Fruit fly (Drosophila melanogaster) whole organism, embryonic: Measurements from ENCODE around the gene SIDL.

Experiments
- B-H2 ChIP-seq: fragments of 200-800 bp; sonication (Bioruptor generic); optimal IDR thresholded peaks from 2 replicates; lab custom pipeline; 2018; ENCODE audit warnings: missing biosample characterization, mild to moderate bottlenecking, missing genetic modification characterization
- Blimp-1 ChIP-seq: fragments of 200-800 bp; sonication (Bioruptor generic); optimal IDR thresholded peaks from 3 replicates; lab custom pipeline; 2018; ENCODE audit warnings: missing biosample characterization, missing genetic modification characterization, mild to moderate bottlenecking, moderate library complexity, missing genetic modification reagents
- CG1024 ChIP-seq: fragments of 200-800 bp; sonication (Bioruptor generic); IDR thresholded peaks from 2 replicates; pipeline ENCODE4 v1.3.6; 2022; ENCODE audit warnings: missing biosample characterization, missing genetic modification characterization
- CG10543 ChIP-seq: fragments of 200-800 bp; sonication (Bioruptor generic); optimal IDR thresholded peaks from 3 replicates; lab custom pipeline; 2017; ENCODE audit warnings: missing biosample characterization, mild to moderate bottlenecking, missing genetic modification characterization, moderate library complexity
- CG11456 ChIP-seq: fragments of 200-800 bp; sonication (Bioruptor generic); IDR thresholded peaks from 3 replicates; pipeline ENCODE4 v1.3.6; 2022; ENCODE audit warnings: missing biosample characterization, missing genetic modification characterization
- CG12236 ChIP-seq: fragments of 200-800 bp; sonication (Bioruptor generic); optimal IDR thresholded peaks from 2 replicates; lab custom pipeline; 2016; ENCODE audit warnings: missing biosample characterization, missing genetic modification characterization
- CG12391 ChIP-seq: fragments of 200-800 bp; sonication (Bioruptor generic); optimal IDR thresholded peaks from 3 replicates; lab custom pipeline; 2018; ENCODE audit warnings: missing biosample characterization, mild to moderate bottlenecking, missing genetic modification characterization, moderate library complexity
- CG14050 ChIP-seq: fragments of 200-800 bp; sonication (Bioruptor generic); IDR thresholded peaks from 3 replicates; pipeline ENCODE4 v1.3.6; 2022; ENCODE audit warnings: missing biosample characterization, missing genetic modification characterization
- CG15479 ChIP-seq: fragments of 200-800 bp; sonication (Bioruptor generic); optimal IDR thresholded peaks from 3 replicates; lab custom pipeline; 2019; ENCODE audit warnings: missing biosample characterization, mild to moderate bottlenecking, missing genetic modification characterization, moderate library complexity
- CG15514 ChIP-seq: fragments of 200-800 bp; sonication (Bioruptor generic); optimal IDR thresholded peaks from 3 replicates; lab custom pipeline; 2017; ENCODE audit warnings: missing biosample characterization, missing genetic modification characterization, mild to moderate bottlenecking, moderate library complexity, missing genetic modification reagents
- CG17328 ChIP-seq: fragments of 200-800 bp; sonication (Bioruptor generic); IDR thresholded peaks from 2 replicates; pipeline ENCODE4 v1.3.6; 2022; ENCODE audit warnings: missing biosample characterization, missing genetic modification characterization
- CG17612 ChIP-seq: fragments of 200-800 bp; sonication (Bioruptor generic); IDR thresholded peaks from 2 replicates; pipeline ENCODE4 v1.3.6; 2022; ENCODE audit warnings: missing biosample characterization, missing genetic modification characterization
- CG18619 ChIP-seq: fragments of 200-800 bp; sonication (Bioruptor generic); optimal IDR thresholded peaks from 3 replicates; lab custom pipeline; 2017; ENCODE audit warnings: missing biosample characterization, mild to moderate bottlenecking, missing genetic modification characterization
- CG32767 ChIP-seq: fragments of 200-800 bp; sonication (Bioruptor generic); IDR thresholded peaks from 2 replicates; pipeline ENCODE4 v1.3.6; 2022; ENCODE audit warnings: missing biosample characterization, missing genetic modification characterization
- CG34376 ChIP-seq: fragments of 200-800 bp; sonication (Bioruptor generic); optimal IDR thresholded peaks from 2 replicates; lab custom pipeline; 2018; ENCODE audit warnings: missing biosample characterization, mild to moderate bottlenecking, missing genetic modification characterization
- CG3726 ChIP-seq: fragments of 200-800 bp; sonication (Bioruptor generic); IDR thresholded peaks from 3 replicates; pipeline ENCODE4, ENCODE4 v1.3.6; 2022; ENCODE audit warnings: missing biosample characterization, missing genetic modification characterization
- CG3847 ChIP-seq: fragments of 200-800 bp; sonication (Bioruptor generic); IDR thresholded peaks from 2 replicates; pipeline ENCODE4 v1.3.6; 2022; ENCODE audit warnings: missing biosample characterization, missing genetic modification characterization
- CG4282 ChIP-seq: fragments of 200-800 bp; sonication (Bioruptor generic); optimal IDR thresholded peaks from 2 replicates; lab custom pipeline; 2016; ENCODE audit warnings: missing biosample characterization, missing genetic modification characterization
- CG6854 ChIP-seq: fragments of 200-800 bp; sonication (Bioruptor generic); optimal IDR thresholded peaks from 3 replicates; lab custom pipeline; 2017; ENCODE audit warnings: missing biosample characterization, mild to moderate bottlenecking, missing genetic modification characterization
- CG7372 ChIP-seq: fragments of 200-800 bp; sonication (Bioruptor generic); IDR thresholded peaks from 2 replicates; pipeline ENCODE4 v1.3.6; 2022; ENCODE audit warnings: missing biosample characterization, missing genetic modification characterization
- CHES-1-like ChIP-seq: fragments of 200-800 bp; sonication (Bioruptor generic); optimal IDR thresholded peaks from 2 replicates; lab custom pipeline; 2016; ENCODE audit warnings: missing biosample characterization, missing genetic modification characterization
- Elba2 ChIP-seq: fragments of 200-800 bp; sonication (Bioruptor generic); optimal IDR thresholded peaks from 3 replicates; lab custom pipeline; 2016; ENCODE audit warnings: missing biosample characterization, missing genetic modification characterization
- HLH54F ChIP-seq: fragments of 200-800 bp; sonication (Bioruptor generic); optimal IDR thresholded peaks from 3 replicates; lab custom pipeline; 2016; ENCODE audit warnings: missing biosample characterization, missing genetic modification characterization
- Hand ChIP-seq: fragments of 200-800 bp; sonication (Bioruptor generic); optimal IDR thresholded peaks from 2 replicates; lab custom pipeline; 2017; ENCODE audit warnings: mild to moderate bottlenecking, missing biosample characterization, missing genetic modification reagents, missing genetic modification characterization
- MBD-R2 ChIP-seq: fragments of 200-800 bp; sonication (Bioruptor generic); IDR thresholded peaks from 2 replicates; pipeline ENCODE4 v1.3.6; 2022; ENCODE audit warnings: missing biosample characterization, missing genetic modification characterization
- Mes4 ChIP-seq: fragments of 200-800 bp; sonication (Bioruptor generic); optimal IDR thresholded peaks from 2 replicates; lab custom pipeline; 2016; ENCODE audit warnings: missing biosample characterization, missing genetic modification characterization
- Spps ChIP-seq: fragments of 200-800 bp; sonication (Bioruptor generic); optimal IDR thresholded peaks from 2 replicates; lab custom pipeline; 2018; ENCODE audit warnings: missing biosample characterization, mild to moderate bottlenecking, missing genetic modification characterization
- Sry-β ChIP-seq: fragments of 200-800 bp; sonication (Bioruptor generic); optimal IDR thresholded peaks from 2 replicates; lab custom pipeline; 2018; ENCODE audit warnings: missing biosample characterization, mild to moderate bottlenecking, missing genetic modification characterization, moderate library complexity
- Stat92E ChIP-seq, 3 experiments: fragments of >200 bp in 2 of 3; fragments of 200-800 bp in 1 of 3; sonication (Bioruptor generic) in 1 of 3; optimal IDR thresholded peaks; 2 replicates each; lab custom pipeline; 2017 to 2019; ENCODE audit warnings: missing biosample characterization in 3 of 3, missing genetic modification characterization in 3 of 3, mild to moderate bottlenecking in 1 of 3, moderate library complexity in 1 of 3
- TFAM ChIP-seq: fragments of 200-800 bp; sonication (Bioruptor generic); optimal IDR thresholded peaks from 2 replicates; lab custom pipeline; 2017; ENCODE audit warnings: missing biosample characterization, missing genetic modification characterization, inconsistent platforms
- Tbp ChIP-seq: fragments of >200 bp; optimal IDR thresholded peaks from 2 replicates; lab custom pipeline; 2018; ENCODE audit warnings: missing biosample characterization, missing genetic modification characterization
- Xbp1 ChIP-seq: fragments of 200-800 bp; sonication (Bioruptor generic); optimal IDR thresholded peaks from 3 replicates; lab custom pipeline; 2016; ENCODE audit warnings: missing biosample characterization, mild to moderate bottlenecking, missing genetic modification characterization
- ac ChIP-seq: fragments of 200-800 bp; sonication (Bioruptor generic); optimal IDR thresholded peaks from 3 replicates; lab custom pipeline; 2017; ENCODE audit warnings: missing biosample characterization, mild to moderate bottlenecking, missing genetic modification characterization
- ara ChIP-seq: fragments of 200-800 bp; sonication (Bioruptor generic); IDR thresholded peaks from 2 replicates; pipeline ENCODE4 v1.3.6; 2022; ENCODE audit warnings: missing biosample characterization, missing genetic modification characterization
- chinmo ChIP-seq: fragments of 200-800 bp; sonication (Bioruptor generic); IDR thresholded peaks from 4 replicates; pipeline ENCODE4 v1.3.6; 2022; ENCODE audit warnings: missing biosample characterization, missing genetic modification characterization; ENCODE audit not compliant: partially characterized antibody
- chm ChIP-seq: fragments of 200-800 bp; sonication (Bioruptor generic); IDR thresholded peaks from 2 replicates; pipeline ENCODE4 v1.3.6; 2022; ENCODE audit warnings: missing biosample characterization, missing genetic modification characterization
- dan ChIP-seq: fragments of 200-800 bp; sonication (Bioruptor generic); IDR thresholded peaks from 2 replicates; pipeline ENCODE4 v1.3.6; 2022; ENCODE audit warnings: missing biosample characterization, missing genetic modification characterization
- dimm ChIP-seq: fragments of 200-800 bp; sonication (Bioruptor generic); IDR thresholded peaks from 2 replicates; pipeline ENCODE4 v1.3.6; 2022; ENCODE audit warnings: missing biosample characterization, missing genetic modification characterization
- esg ChIP-seq: fragments of 200-800 bp; sonication (Bioruptor generic); conservative IDR thresholded peaks from 2 replicates; pipeline ENCODE4 v1.3.6; 2022; ENCODE audit warnings: missing biosample characterization, missing genetic modification characterization
- exex ChIP-seq: fragments of 200-800 bp; sonication (Bioruptor generic); optimal IDR thresholded peaks from 4 replicates; lab custom pipeline; 2018; ENCODE audit warnings: missing biosample characterization, mild to moderate bottlenecking, missing genetic modification characterization, moderate library complexity
- fd64A ChIP-seq: fragments of 200-800 bp; sonication (Bioruptor generic); optimal IDR thresholded peaks from 3 replicates; lab custom pipeline; 2018; ENCODE audit warnings: missing biosample characterization, mild to moderate bottlenecking, missing genetic modification characterization
- fru ChIP-seq: fragments of >200 bp; optimal IDR thresholded peaks from 2 replicates; lab custom pipeline; 2017
- h ChIP-seq: fragments of >200 bp; optimal IDR thresholded peaks from 2 replicates; lab custom pipeline; 2017
- nmo ChIP-seq: fragments of 200-800 bp; sonication (Bioruptor generic); optimal IDR thresholded peaks from 2 replicates; lab custom pipeline; 2018; ENCODE audit warnings: missing biosample characterization, mild to moderate bottlenecking, missing genetic modification characterization, moderate library complexity
- otp ChIP-seq: fragments of 200-800 bp; sonication (Bioruptor generic); IDR thresholded peaks from 3 replicates; pipeline ENCODE4, ENCODE4 v1.3.6; 2022; ENCODE audit warnings: missing biosample characterization, missing genetic modification characterization
- pita ChIP-seq: fragments of 200-800 bp; sonication (Bioruptor generic); optimal IDR thresholded peaks from 2 replicates; lab custom pipeline; 2017; ENCODE audit warnings: missing biosample characterization, mild to moderate bottlenecking, missing genetic modification characterization
- sna ChIP-seq: fragments of 200-800 bp; sonication (Bioruptor generic); IDR thresholded peaks from 2 replicates; pipeline ENCODE4 v1.3.6; 2022; ENCODE audit warnings: missing biosample characterization, missing genetic modification characterization; ENCODE audit not compliant: partially characterized antibody
- sug ChIP-seq: fragments of 200-800 bp; optimal IDR thresholded peaks from 2 replicates; lab custom pipeline; 2019; ENCODE audit warnings: missing biosample characterization, mild to moderate bottlenecking, missing genetic modification characterization, moderate library complexity
- wor ChIP-seq: fragments of 200-800 bp; sonication (Bioruptor generic); IDR thresholded peaks from 2 replicates; pipeline ENCODE4 v1.3.6; 2022; ENCODE audit warnings: missing biosample characterization, missing genetic modification characterization

Gene SIDL

DNA sequence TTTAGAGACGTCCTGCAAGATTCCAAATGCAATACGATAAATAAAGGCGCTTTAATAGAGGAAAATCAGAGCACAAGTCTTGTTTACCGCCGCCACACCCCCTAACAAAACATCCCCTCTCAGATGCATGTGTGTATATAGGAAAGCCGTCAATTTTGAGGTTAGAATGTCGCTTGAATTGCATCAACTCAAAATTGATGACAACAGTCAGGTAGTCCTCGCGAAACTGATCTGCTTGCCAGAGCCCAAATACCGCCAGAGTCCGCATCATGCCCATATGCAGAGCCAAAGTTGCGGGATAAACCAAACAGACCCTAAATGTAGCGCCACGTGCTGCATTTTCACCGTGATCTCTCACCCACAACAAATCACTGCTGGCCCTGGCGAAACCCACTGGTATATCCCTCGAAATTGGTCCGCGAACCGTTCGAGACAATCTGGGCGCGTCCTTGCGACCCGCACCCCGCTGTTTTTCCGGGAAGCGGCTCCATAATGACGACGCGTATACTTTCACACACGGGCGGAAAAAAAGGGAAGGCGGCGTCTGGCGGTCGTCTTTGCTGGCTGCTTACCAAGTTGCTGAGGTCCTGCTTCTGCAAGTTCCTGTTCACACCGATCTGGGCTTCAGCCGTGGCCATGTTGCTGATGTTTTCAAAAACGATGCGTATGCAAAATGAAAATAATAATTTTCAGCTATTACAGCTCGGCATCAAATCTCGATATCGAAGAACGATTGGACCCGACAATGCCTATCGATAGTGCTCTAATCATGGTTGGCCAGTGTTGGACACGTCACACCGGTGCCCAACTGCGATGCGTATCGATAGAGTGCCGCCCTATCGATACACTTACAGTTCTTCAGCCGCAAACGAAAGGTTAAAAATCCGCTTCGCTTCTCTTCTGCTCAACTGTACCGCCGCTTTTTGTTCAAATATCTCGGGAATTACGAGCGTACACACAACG, 44.3 kb upstream of the SIDL start, which contains the start of the genes eIF2gamma and Set (continued):
- peak; percentile 39 for TF ChIP-seq CG34376 (GFP tag; lab: Kevin White, UChicago)
- TF ChIP-seq CG4282 (GFP tag; lab: Kevin White, UChicago) = no peak
- no peak for TF ChIP-seq Spps (tag; lab: Kevin White, UChicago)
- TF ChIP-seq CG10543 (GFP tag; lab: Kevin White, UChicago) = peak; percentile 29
- peak; percentile 49 for TF ChIP-seq Xbp1
- peak; percentile 4; the same call in 1 of the 2 replicates for TF ChIP-seq CG17328 (GFP tag; lab: Robert Waterston, UW)
- TF ChIP-seq Elba2 (GFP tag; lab: Kevin White, UChicago) = no peak
- peak; percentile 36 for TF ChIP-seq CG15479 (GFP tag; lab: Kevin White, UChicago)
- no peak for TF ChIP-seq CG18619 (GFP tag; lab: Kevin White, UChicago)
- TF ChIP-seq Mes4 (GFP tag; lab: Kevin White, UChicago) = no peak
- peak; percentile 29 for TF ChIP-seq HLH54F (GFP tag; lab: Kevin White, UChicago)
- no peak for TF ChIP-seq Sry-β (GFP tag; lab: Kevin White, UChicago)
- TF ChIP-seq wor = no peak
- TF ChIP-seq CG1024 (GFP tag; lab: Robert Waterston, UW) = peak; percentile 39; the same call in 1 of the 2 replicates
- no peak for TF ChIP-seq fru (lab: Kevin White, UChicago)
- TF ChIP-seq otp (GFP tag; lab: Robert Waterston, UW) = 0 out of 3 replicates have a peak, but pooled peaks have one; percentile 26
- TF ChIP-seq ara = peak; percentile 53; the same call in 1 of the 2 replicates
- TF ChIP-seq chm (GFP tag; lab: Robert Waterston, UW) = peak; percentile 78
- no peak for TF ChIP-seq esg
- peak; percentile 22 for TF ChIP-seq CG12391 (tag; lab: Kevin White, UChicago)
- no peak for TF ChIP-seq fd64A
- peak in 1 of 3 experiments; percentile 56 for TF ChIP-seq Stat92E (GFP tag; optimal IDR thresholded peaks at IDR 0.05; lab: Kevin White, UChicago)
- TF ChIP-seq CG12236 (GFP tag; lab: Kevin White, UChicago) = no peak
- no peak for TF ChIP-seq h (lab: Kevin White, UChicago)
- TF ChIP-seq Tbp (GFP tag; lab: Kevin White, UChicago) = peak; percentile 17
- peak; percentile 88 for TF ChIP-seq sna (GFP tag; lab: Robert Waterston, UW)
- TF ChIP-seq CG3726 (GFP tag; lab: Robert Waterston, UW) = no peak
- no peak for TF ChIP-seq CG7372 (GFP tag; lab: Robert Waterston, UW)
- peak; percentile 54 for TF ChIP-seq nmo
- no peak for TF ChIP-seq exex (tag; lab: Kevin White, UChicago)
- peak; percentile 80 for TF ChIP-seq CG15514 (GFP tag; lab: Kevin White, UChicago)
- TF ChIP-seq chinmo (GFP tag; lab: Robert Waterston, UW) = peak; percentile 95
- 0 out of 2 replicates have a peak, but pooled peaks have one; percentile 44 for TF ChIP-seq CG32767 (GFP tag; lab: Robert Waterston, UW)
- TF ChIP-seq Hand (GFP tag; lab: Kevin White, UChicago) = no peak
- TF ChIP-seq B-H2 (GFP tag; lab: Kevin White, UChicago) = peak; percentile 74
- no peak for TF ChIP-seq ac (GFP tag; lab: Kevin White, UChicago)
- no peak for TF ChIP-seq CG14050 (GFP tag; lab: Robert Waterston, UW)
- no peak for TF ChIP-seq CG6854
- peak; percentile 78; the same call in 2 of the 3 replicates for TF ChIP-seq CG11456 (GFP tag; lab: Robert Waterston, UW)
- TF ChIP-seq Blimp-1 = no peak
- no peak for TF ChIP-seq TFAM (GFP tag; lab: Kevin White, UChicago)
- peak; percentile 88 for TF ChIP-seq MBD-R2 (GFP tag; lab: Robert Waterston, UW)
- TF ChIP-seq dan (GFP tag; lab: Robert Waterston, UW) = no peak
- no peak for TF ChIP-seq dimm (GFP tag; lab: Robert Waterston, UW)
- TF ChIP-seq CHES-1-like = peak; percentile 43
- TF ChIP-seq CG17612 (GFP tag; lab: Robert Waterston, UW) = no peak
- TF ChIP-seq CG3847 (GFP tag; lab: Robert Waterston, UW) = peak; percentile 72
- TF ChIP-seq pita (GFP tag; lab: Kevin White, UChicago) = no peak
- no peak for TF ChIP-seq sug (tag; lab: Kevin White, UChicago)
